Worm (Caenorhabditis elegans) whole organism, mixed stage, embryonic: ENCODE data around the gene ubc-7.

Source experiments
- M03D4.4 ChIP-seq: sonication (generic microtip); optimal IDR thresholded peaks from 2 replicates; lab custom pipeline; 2017; ENCODE audit warnings: mild to moderate bottlenecking, missing genetic modification characterization, missing compliant biosample characterization
- bed-3 ChIP-seq: fragments of 200-800 bp; sonication (Bioruptor generic); optimal IDR thresholded peaks from 3 replicates; lab custom pipeline; 2018; ENCODE audit warnings: mild to moderate bottlenecking, missing genetic modification characterization, moderate library complexity, missing compliant biosample characterization
- blmp-1 ChIP-seq: fragments of 150-350 bp; optimal IDR thresholded peaks from 2 replicates; lab custom pipeline; 2014; ENCODE audit warnings: missing biosample characterization, missing genetic modification characterization
- ceh-39 ChIP-seq: fragments of 150-350 bp; optimal IDR thresholded peaks from 2 replicates; lab custom pipeline; 2014; ENCODE audit warnings: missing biosample characterization, missing genetic modification characterization
- ceh-43 ChIP-seq: fragments of 200-800 bp; sonication (Bioruptor generic); optimal IDR thresholded peaks from 2 replicates; lab custom pipeline; 2018; ENCODE audit warnings: mild to moderate bottlenecking, missing genetic modification characterization, moderate library complexity, missing compliant biosample characterization
- ceh-83 ChIP-seq: fragments of 200-800 bp; sonication (Bioruptor generic); optimal IDR thresholded peaks from 2 replicates; lab custom pipeline; 2018; ENCODE audit warnings: mild to moderate bottlenecking, missing genetic modification characterization, missing compliant biosample characterization
- ces-1 ChIP-seq: fragments of 150-350 bp; optimal IDR thresholded peaks from 2 replicates; lab custom pipeline; 2014; ENCODE audit warnings: missing biosample characterization, missing genetic modification reagents, missing genetic modification characterization
- cnd-1 ChIP-seq: fragments of 200-800 bp; sonication (Bioruptor generic); optimal IDR thresholded peaks from 2 replicates; lab custom pipeline; 2018; ENCODE audit warnings: mild to moderate bottlenecking, missing genetic modification characterization, missing compliant biosample characterization
- drap-1 ChIP-seq: fragments of 200-800 bp; sonication (Bioruptor generic); optimal IDR thresholded peaks from 3 replicates; lab custom pipeline; 2018; ENCODE audit warnings: mild to moderate bottlenecking, missing genetic modification characterization, missing compliant biosample characterization
- elt-1 ChIP-seq: sonication (generic microtip); optimal IDR thresholded peaks from 2 replicates; lab custom pipeline; 2017; ENCODE audit warnings: missing genetic modification characterization, mild to moderate bottlenecking, missing compliant biosample characterization, antibody characterized with exemption, moderate library complexity, borderline replicate concordance; ENCODE audit not compliant: insufficient read depth
- elt-3 ChIP-seq: fragments of 150-350 bp; optimal IDR thresholded peaks from 2 replicates; lab custom pipeline; 2014; ENCODE audit warnings: missing biosample characterization, missing genetic modification characterization
- flh-1 ChIP-seq: fragments of 200-800 bp; sonication (Bioruptor generic); optimal IDR thresholded peaks from 2 replicates; lab custom pipeline; 2018; ENCODE audit warnings: mild to moderate bottlenecking, missing genetic modification characterization, moderate library complexity, missing compliant biosample characterization
- ham-2 ChIP-seq: fragments of 200-800 bp; sonication (Bioruptor generic); optimal IDR thresholded peaks from 2 replicates; lab custom pipeline; 2018; ENCODE audit warnings: mild to moderate bottlenecking, missing genetic modification characterization, missing compliant biosample characterization
- hlh-1 ChIP-seq: fragments of 150-350 bp; optimal IDR thresholded peaks from 2 replicates; lab custom pipeline; 2014; ENCODE audit warnings: missing biosample characterization, missing genetic modification reagents, missing genetic modification characterization
- lin-13 ChIP-seq: fragments of 150-350 bp; optimal IDR thresholded peaks from 2 replicates; lab custom pipeline; 2014; ENCODE audit warnings: missing biosample characterization, missing genetic modification characterization
- lin-32 ChIP-seq: fragments of 200-800 bp; sonication (Bioruptor generic); optimal IDR thresholded peaks from 2 replicates; lab custom pipeline; 2018; ENCODE audit warnings: mild to moderate bottlenecking, missing genetic modification characterization, missing compliant biosample characterization
- lsy-2 ChIP-seq: fragments of 150-350 bp; optimal IDR thresholded peaks from 2 replicates; lab custom pipeline; 2014; ENCODE audit warnings: missing biosample characterization, missing genetic modification characterization
- mab-5 ChIP-seq: fragments of 150-350 bp; optimal IDR thresholded peaks from 2 replicates; lab custom pipeline; 2014; ENCODE audit warnings: missing biosample characterization, missing genetic modification characterization
- mep-1 ChIP-seq: fragments of 150-350 bp; optimal IDR thresholded peaks from 2 replicates; lab custom pipeline; 2017; ENCODE audit warnings: missing biosample characterization, missing genetic modification reagents, missing genetic modification characterization, inconsistent platforms
- mls-2 ChIP-seq: sonication (generic microtip); optimal IDR thresholded peaks from 2 replicates; lab custom pipeline; 2016; ENCODE audit warnings: mild to moderate bottlenecking, missing genetic modification characterization, moderate library complexity, missing compliant biosample characterization
- nhr-12 ChIP-seq: fragments of 150-350 bp; optimal IDR thresholded peaks from 2 replicates; lab custom pipeline; 2014; ENCODE audit warnings: missing biosample characterization, missing genetic modification characterization
- nhr-2 ChIP-seq: fragments of 150-350 bp; optimal IDR thresholded peaks from 2 replicates; lab custom pipeline; 2014; ENCODE audit warnings: missing biosample characterization, missing genetic modification characterization
- nhr-237 ChIP-seq: fragments of 150-350 bp; optimal IDR thresholded peaks from 2 replicates; lab custom pipeline; 2014; ENCODE audit warnings: missing biosample characterization, missing genetic modification characterization
- nhr-28 ChIP-seq: fragments of 150-350 bp; optimal IDR thresholded peaks from 2 replicates; lab custom pipeline; 2014; ENCODE audit warnings: missing biosample characterization, missing genetic modification characterization
- nhr-76 ChIP-seq: sonication (generic microtip); optimal IDR thresholded peaks from 2 replicates; lab custom pipeline; 2017; ENCODE audit warnings: missing biosample characterization, missing genetic modification characterization
- sem-2 ChIP-seq: fragments of 200-800 bp; sonication (Bioruptor generic); optimal IDR thresholded peaks from 2 replicates; lab custom pipeline; 2018; ENCODE audit warnings: mild to moderate bottlenecking, missing genetic modification characterization, missing compliant biosample characterization
- sptf-1 ChIP-seq: sonication (generic microtip); optimal IDR thresholded peaks from 2 replicates; lab custom pipeline; 2017; ENCODE audit warnings: mild to moderate bottlenecking, missing genetic modification characterization, moderate library complexity, missing compliant biosample characterization
- tbx-8 ChIP-seq: fragments of 200-800 bp; sonication (Bioruptor generic); optimal IDR thresholded peaks from 2 replicates; lab custom pipeline; 2018; ENCODE audit warnings: mild to moderate bottlenecking, missing genetic modification characterization, moderate library complexity, missing compliant biosample characterization
- unc-120 ChIP-seq: sonication (generic microtip); optimal IDR thresholded peaks from 2 replicates; lab custom pipeline; 2017; ENCODE audit warnings: missing genetic modification characterization, missing compliant biosample characterization; ENCODE audit not compliant: poor library complexity, severe bottlenecking
- unc-39 ChIP-seq: fragments of 150-350 bp; optimal IDR thresholded peaks from 2 replicates; lab custom pipeline; 2014; ENCODE audit warnings: missing biosample characterization, missing genetic modification characterization
- unc-62 ChIP-seq: fragments of 150-350 bp; optimal IDR thresholded peaks from 2 replicates; lab custom pipeline; 2014; ENCODE audit warnings: missing biosample characterization, missing genetic modification reagents, missing genetic modification characterization
- zip-8 ChIP-seq: fragments of 150-350 bp; optimal IDR thresholded peaks from 2 replicates; lab custom pipeline; 2014; ENCODE audit warnings: missing biosample characterization, missing genetic modification characterization
- ztf-11 ChIP-seq: fragments of 150-350 bp; optimal IDR thresholded peaks from 2 replicates; lab custom pipeline; 2014; ENCODE audit warnings: missing biosample characterization, missing genetic modification characterization

The ubc-7 gene

ce11 chrIII:9642110-9642509, 11.1 kb upstream of the ubc-7 start:
- TF ChIP-seq elt-1 (tag; lab: Kevin White, UChicago), result peak; percentile 58
- no peak for TF ChIP-seq ztf-11 (tag; lab: Kevin White, UChicago)
- TF ChIP-seq ham-2 (GFP tag; lab: Kevin White, UChicago), result peak; percentile 87

ce11 chrIII:9639281-9640050, 8.5 kb upstream of the ubc-7 start:
- no peak for TF ChIP-seq mls-2 (tag; lab: Kevin White, UChicago)
- no peak for TF ChIP-seq sem-2 (GFP tag; lab: Kevin White, UChicago)
- peak; percentile 43 for TF ChIP-seq blmp-1 (tag; lab: Kevin White, UChicago)
- TF ChIP-seq ces-1, result no peak
- TF ChIP-seq drap-1 (GFP tag; lab: Kevin White, UChicago), result no peak
- no peak for TF ChIP-seq ceh-39 (tag; lab: Kevin White, UChicago)
- no peak for TF ChIP-seq nhr-28 (tag; lab: Kevin White, UChicago)
- no peak for TF ChIP-seq ztf-11 (tag; lab: Kevin White, UChicago)

ce11 chrIII:9638159-9638754, 7.3 kb upstream of the ubc-7 start:
- no peak for TF ChIP-seq nhr-2 (tag; lab: Kevin White, UChicago)
- TF ChIP-seq nhr-237 (tag; lab: Kevin White, UChicago), result no peak
- TF ChIP-seq sptf-1 (tag; lab: Kevin White, UChicago), result no peak
- TF ChIP-seq elt-3, result no peak
- TF ChIP-seq zip-8, result no peak
- no peak for TF ChIP-seq tbx-8 (GFP tag; lab: Kevin White, UChicago)

DNA sequence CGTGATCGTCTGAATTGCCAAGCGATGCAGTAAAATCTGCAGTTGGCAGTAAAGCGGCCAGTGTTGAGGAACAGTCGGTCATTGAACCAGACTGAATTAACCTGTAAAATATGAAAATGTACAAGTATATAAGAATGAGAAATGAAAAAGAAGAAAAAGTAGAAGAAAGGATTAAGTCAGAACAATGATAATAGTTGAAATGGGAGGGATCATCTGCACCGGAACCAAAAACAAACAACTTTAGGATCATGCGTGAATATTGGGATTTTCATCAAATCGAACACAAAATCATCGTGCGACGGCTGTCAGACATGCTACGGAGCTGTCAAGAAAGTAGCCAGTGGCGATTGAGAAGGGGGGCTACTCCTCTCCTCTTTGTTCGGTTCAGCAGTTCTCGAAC, 6.0 kb upstream of the ubc-7 start, which contains the start of gene gei-13:
Gene gei-13, minus strand, starts transcription at position 101 of the 400 bp plus-strand sequence.
- TF ChIP-seq ces-1 (no peak), nhr-2 (tag; lab: Kevin White, UChicago) (no peak), cnd-1 (tag; lab: Kevin White, UChicago) (no peak), ceh-39 (tag; lab: Kevin White, UChicago) (no peak), sptf-1 (tag; lab: Kevin White, UChicago) (no peak), drap-1 (GFP tag; lab: Kevin White, UChicago) (no peak), mab-5 (no peak), ceh-83 (GFP tag; lab: Kevin White, UChicago) (no peak), hlh-1 (tag; lab: Kevin White, UChicago) (no peak), elt-3 (no peak), tbx-8 (GFP tag; lab: Kevin White, UChicago) (no peak), nhr-76 (tag; lab: Kevin White, UChicago) (no peak), ztf-11 (tag; lab: Kevin White, UChicago) (no peak), unc-62 (no peak), unc-120 (tag; lab: Kevin White, UChicago) (no peak), nhr-12 (tag; lab: Kevin White, UChicago) (no peak), flh-1 (GFP tag; lab: Kevin White, UChicago) (no peak), ham-2 (GFP tag; lab: Kevin White, UChicago) (no peak)

DNA sequence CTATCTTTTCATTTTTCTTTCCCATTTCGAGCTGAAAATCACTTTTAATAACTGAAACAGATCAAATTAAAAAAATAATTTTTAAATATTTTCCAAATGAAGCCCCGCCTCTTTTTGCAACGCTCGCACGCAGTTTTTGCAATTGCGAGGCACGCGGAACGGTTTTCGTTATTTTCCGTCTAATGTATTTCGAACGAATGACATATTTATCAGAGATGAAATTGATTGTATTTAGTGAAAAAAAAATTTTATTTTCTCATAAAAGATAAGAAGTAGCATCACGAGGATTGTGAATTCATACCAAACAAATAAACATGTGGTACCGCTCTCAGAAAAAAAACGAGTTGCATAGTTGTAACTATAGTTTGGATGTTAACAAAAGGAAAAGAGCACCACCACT, 1.1 kb downstream of the ubc-7 start, which contains the start of gene rpac-19:
Gene rpac-19, minus strand, starts transcription at position 31 of the 400 bp plus-strand sequence.
- TF ChIP-seq unc-39 (tag; lab: Kevin White, UChicago), result no peak
- TF ChIP-seq ceh-43 (GFP tag; lab: Kevin White, UChicago), result peak; percentile 47
- TF ChIP-seq ceh-39 (tag; lab: Kevin White, UChicago), result peak; percentile 29
- TF ChIP-seq mls-2 (tag; lab: Kevin White, UChicago), result peak; percentile 53
- TF ChIP-seq blmp-1 (tag; lab: Kevin White, UChicago), result peak; percentile 71
- peak; percentile 69 for TF ChIP-seq M03D4.4
- no peak for TF ChIP-seq elt-3
- peak; percentile 19 for TF ChIP-seq nhr-2 (tag; lab: Kevin White, UChicago)
- TF ChIP-seq lin-32 (GFP tag; lab: Kevin White, UChicago), result no peak
- TF ChIP-seq lsy-2, result peak; percentile 30
- TF ChIP-seq bed-3 (GFP tag; lab: Kevin White, UChicago), result peak; percentile 47
- TF ChIP-seq sem-2 (GFP tag; lab: Kevin White, UChicago), result peak; percentile 9
- no peak for TF ChIP-seq lin-13 (tag; lab: Kevin White, UChicago)
- no peak for TF ChIP-seq ces-1
- TF ChIP-seq cnd-1 (tag; lab: Kevin White, UChicago), result peak; percentile 13
- peak; percentile 17 for TF ChIP-seq mab-5
- TF ChIP-seq mep-1 (tag; lab: Kevin White, UChicago), result peak; percentile 77
- peak; percentile 32 for TF ChIP-seq unc-120 (tag; lab: Kevin White, UChicago)
- TF ChIP-seq ztf-11 (tag; lab: Kevin White, UChicago), result no peak
- TF ChIP-seq sptf-1 (tag; lab: Kevin White, UChicago), result peak; percentile 73
- no peak for TF ChIP-seq zip-8
- TF ChIP-seq nhr-12 (tag; lab: Kevin White, UChicago), result no peak
- no peak for TF ChIP-seq ceh-83 (GFP tag; lab: Kevin White, UChicago)
- TF ChIP-seq flh-1 (GFP tag; lab: Kevin White, UChicago), result no peak
- peak; percentile 20 for TF ChIP-seq nhr-76 (tag; lab: Kevin White, UChicago)
- TF ChIP-seq nhr-28 (tag; lab: Kevin White, UChicago), result no peak
